Worm (Caenorhabditis elegans): ENCODE results near the gene pst-1.

DNA sequence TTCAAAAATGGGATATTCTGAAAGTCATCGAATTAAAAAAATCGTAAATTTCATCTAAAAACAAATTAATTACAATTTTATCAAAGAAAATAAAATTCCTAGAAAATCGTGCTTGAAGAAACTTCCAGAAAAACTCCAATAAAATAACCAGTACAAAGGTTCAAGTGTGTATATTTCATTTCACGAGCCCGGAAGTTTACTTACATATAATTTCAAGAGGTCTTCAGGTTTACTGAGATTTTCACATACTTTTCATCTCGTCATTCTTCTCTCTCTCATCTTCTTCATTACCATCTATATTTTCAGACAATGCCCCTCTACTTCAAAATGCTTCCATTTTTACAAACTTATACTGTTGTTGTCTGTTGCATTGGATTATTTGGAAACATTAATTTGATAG is 21.0 kb upstream of the pst-1 start, which contains the start of gene srsx-18:
- no peak for TF ChIP-seq ztf-22 (GFP tag; optimal IDR thresholded peaks at IDR 0.05)
- no peak for TF ChIP-seq lin-35 (GFP tag; optimal IDR thresholded peaks at IDR 0.05)
- TF ChIP-seq dpl-1 (GFP tag; optimal IDR thresholded peaks at IDR 0.05): no peak

Data from whole organism, young adult.